Worm (Caenorhabditis elegans): Measurements from ENCODE around the gene T21C9.6.

The T21C9.6 gene

DNA sequence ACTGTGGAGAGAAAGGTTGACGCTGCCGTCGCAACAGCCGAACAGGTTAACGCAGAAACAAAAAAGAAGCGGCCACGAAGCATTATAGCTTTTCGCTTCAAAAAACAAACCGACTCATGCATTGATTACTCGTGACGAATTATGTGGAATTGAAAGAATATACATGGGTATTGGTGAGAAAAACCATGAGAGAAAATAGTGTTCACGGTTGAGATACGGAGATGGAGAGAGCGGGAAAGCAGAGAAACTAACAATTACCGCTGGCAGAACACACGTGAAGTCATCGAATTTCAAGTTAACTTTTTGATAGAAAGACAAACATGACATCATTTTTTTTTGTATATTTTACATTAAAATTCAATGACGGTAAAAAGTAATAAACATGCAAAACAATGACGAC is 46.4 kb upstream of the T21C9.6 start (continued):
- peak; percentile 37 for TF ChIP-seq dmd-6 (GFP tag; IDR thresholded peaks at IDR 0.05)
- TF ChIP-seq nhr-28 (tag; optimal IDR thresholded peaks at IDR 0.05), result peak; percentile 55

DNA sequence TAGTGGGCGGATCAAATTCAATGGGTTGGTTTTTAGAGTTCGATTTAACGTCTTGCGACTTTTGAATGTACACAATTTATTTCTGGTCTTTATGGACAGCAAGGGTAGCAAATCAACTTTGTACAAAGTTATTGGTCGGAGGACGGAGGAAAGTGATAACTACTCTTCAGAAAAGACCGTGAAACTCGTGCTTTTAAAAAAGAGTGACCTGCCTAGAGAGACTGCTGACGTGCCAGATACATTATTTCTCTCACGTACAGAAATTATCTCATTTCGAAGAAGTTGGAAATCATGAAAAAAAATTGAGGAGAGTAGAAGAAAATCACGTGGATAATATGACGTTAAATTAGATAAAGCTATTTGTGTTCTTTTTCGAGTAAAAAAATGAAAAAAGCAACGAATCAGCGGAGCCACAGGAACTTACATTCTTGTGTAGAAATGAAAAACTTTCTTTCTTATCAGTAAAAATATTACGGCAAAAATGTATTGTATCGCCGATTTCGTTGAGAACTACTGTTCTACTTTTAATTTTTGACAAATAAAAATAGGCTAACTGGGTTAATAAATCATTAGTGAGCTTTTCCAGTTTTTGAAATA is 45.5 kb upstream of the T21C9.6 start, which contains the start of gene ppm-1.A:
TSS of gene ppm-1.A (minus strand) at position 294 of the 597 bp plus-strand sequence.
- TF ChIP-seq nhr-11 (tag; optimal IDR thresholded peaks at IDR 0.05) (no peak), hlh-11 (tag; optimal IDR thresholded peaks at IDR 0.05) (peak; percentile 35), hmg-1.1 (GFP tag; IDR thresholded peaks at IDR 0.05) (no peak), snpc-1.2 (GFP tag; IDR thresholded peaks at IDR 0.05) (no peak), dve-1 (tag; optimal IDR thresholded peaks at IDR 0.05; ENCODE audit: insufficient read depth) (peak; percentile 30), mep-1 (tag; optimal IDR thresholded peaks at IDR 0.05) (no peak), egl-27 (tag; optimal IDR thresholded peaks at IDR 0.05) (no peak), nhr-28 (tag; optimal IDR thresholded peaks at IDR 0.05) (peak; percentile 64), attf-4 (tag; optimal IDR thresholded peaks at IDR 0.05) (no peak), F10B5.3 (tag; optimal IDR thresholded peaks at IDR 0.05) (no peak), daf-8 (GFP tag; IDR thresholded peaks at IDR 0.05) (no peak), unc-62 (GFP tag; optimal IDR thresholded peaks at IDR 0.05 in 1 of 2) (peak in 1 of 2 experiments; percentile 93), unc-62 (tag; optimal IDR thresholded peaks at IDR 0.05) (no peak), pha-4 (GFP tag; IDR thresholded peaks at IDR 0.05) (no peak), pha-4 (tag; optimal IDR thresholded peaks at IDR 0.05) (no peak), T26A8.4 (GFP tag; IDR thresholded peaks at IDR 0.05) (no peak), hlh-30 (tag; optimal IDR thresholded peaks at IDR 0.05; ENCODE audit: insufficient read depth) (peak; percentile 82), dmd-6 (GFP tag; IDR thresholded peaks at IDR 0.05) (peak; percentile 46), ceh-20 (GFP tag; IDR thresholded peaks at IDR 0.05) (peak; percentile 20; the same call in 1 of the 2 replicates), Y105C5A.15 (GFP tag; IDR thresholded peaks at IDR 0.05) (no peak), ctbp-1 (GFP tag; IDR thresholded peaks at IDR 0.05) (no peak), ceh-82 (tag; optimal IDR thresholded peaks at IDR 0.05) (no peak), hif-1 (tag; optimal IDR thresholded peaks at IDR 0.05) (peak in 1 of 2 experiments; percentile 63), ZK546.5 (tag; optimal IDR thresholded peaks at IDR 0.05) (no peak), ZK337.2 (GFP tag; IDR thresholded peaks at IDR 0.05) (no peak), lsy-2 (tag; optimal IDR thresholded peaks at IDR 0.05) (peak in 1 of 2 experiments; percentile 21), snpc-4 (tag; optimal IDR thresholded peaks at IDR 0.05) (no peak), nhr-76 (tag; optimal IDR thresholded peaks at IDR 0.05) (no peak), nhr-111 (GFP tag; optimal IDR thresholded peaks at IDR 0.05) (no peak), nhr-77 (tag; optimal IDR thresholded peaks at IDR 0.05) (peak; percentile 54), ceh-28 (tag; optimal IDR thresholded peaks at IDR 0.05) (no peak), mdt-29 (GFP tag; IDR thresholded peaks at IDR 0.05) (no peak), ama-1 (optimal IDR thresholded peaks at IDR 0.05) (peak; percentile 18), gei-8 (GFP tag; optimal IDR thresholded peaks at IDR 0.05) (no peak), R02D3.7 (tag; optimal IDR thresholded peaks at IDR 0.05) (no peak), ceh-44 (GFP tag; IDR thresholded peaks at IDR 0.05) (no peak)

DNA sequence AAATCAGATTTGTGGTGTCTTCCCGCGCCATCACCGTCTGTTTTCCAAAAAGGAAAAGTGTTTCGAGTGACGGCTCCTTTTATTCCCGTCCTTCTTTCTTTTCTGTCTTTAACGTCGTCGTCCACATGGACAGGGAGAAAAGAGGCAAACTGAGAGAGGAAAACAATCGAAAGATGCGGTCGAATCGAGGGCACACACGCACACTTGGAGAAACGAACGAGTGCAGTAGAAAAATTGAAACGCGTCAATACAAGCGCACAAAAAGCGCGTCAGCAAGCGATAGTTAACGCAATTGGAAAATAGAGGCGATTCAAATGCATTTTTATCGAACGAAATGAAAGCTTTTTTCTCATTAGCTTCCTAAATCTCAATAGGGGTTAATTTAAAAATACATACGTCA is 44.9 kb upstream of the T21C9.6 start:
- TF ChIP-seq ztf-11 (tag; optimal IDR thresholded peaks at IDR 0.05), result no peak
- TF ChIP-seq nhr-237 (tag; optimal IDR thresholded peaks at IDR 0.05), result no peak
- TF ChIP-seq nhr-6 (tag; optimal IDR thresholded peaks at IDR 0.05), result peak; percentile 55
- TF ChIP-seq F44E2.7 (GFP tag; IDR thresholded peaks at IDR 0.05), result no peak
- TF ChIP-seq mes-2 (tag; optimal IDR thresholded peaks at IDR 0.05; ENCODE audit: poor library complexity, severe bottlenecking), result peak; percentile 91
- TF ChIP-seq nhr-48 (tag; optimal IDR thresholded peaks at IDR 0.05), result peak; percentile 83
- TF ChIP-seq set-16 (GFP tag; IDR thresholded peaks at IDR 0.05), result no peak
- no peak for TF ChIP-seq Y5F2A.4 (GFP tag; optimal IDR thresholded peaks at IDR 0.05)
- TF ChIP-seq spr-1 (tag; optimal IDR thresholded peaks at IDR 0.05), result peak; percentile 59
- peak; percentile 12 for TF ChIP-seq nhr-25 (tag; optimal IDR thresholded peaks at IDR 0.05; ENCODE audit: borderline replicate concordance, insufficient read depth)
- TF ChIP-seq daf-8 (GFP tag; IDR thresholded peaks at IDR 0.05), result no peak
- peak; percentile 89 for TF ChIP-seq hlh-11 (tag; optimal IDR thresholded peaks at IDR 0.05)
- no peak for TF ChIP-seq saeg-2 (GFP tag; IDR thresholded peaks at IDR 0.05)
- no peak for TF ChIP-seq cey-2 (tag; optimal IDR thresholded peaks at IDR 0.05; ENCODE audit: borderline replicate concordance, insufficient read depth)
- TF ChIP-seq ceh-82 (tag; optimal IDR thresholded peaks at IDR 0.05), result no peak
- TF ChIP-seq zip-2 (tag; optimal IDR thresholded peaks at IDR 0.05), result no peak
- no peak for TF ChIP-seq pqm-1 (tag; optimal IDR thresholded peaks at IDR 0.05)

Measured in whole organism, L4 larva.